Fruit fly (Drosophila melanogaster) whole organism, pupa: ENCODE results near the gene Tbcd.
A peak's percentile ranks its signal among the peaks of the same experiment; 100 is the strongest.

Experiments
- CG12605 ChIP-seq: fragments of 200-800 bp; sonication (Bioruptor generic); IDR thresholded peaks from 2 replicates; pipeline ENCODE4 v1.3.6; 2022; ENCODE audit warnings: missing biosample characterization, missing genetic modification characterization
- CG13204 ChIP-seq: fragments of 200-800 bp; sonication (Bioruptor generic); optimal IDR thresholded peaks from 2 replicates; lab custom pipeline; 2018; ENCODE audit warnings: missing biosample characterization, mild to moderate bottlenecking, missing genetic modification characterization, moderate library complexity
- CG14655 ChIP-seq: fragments of 200-800 bp; sonication (Bioruptor generic); optimal IDR thresholded peaks from 3 replicates; lab custom pipeline; 2017; ENCODE audit warnings: mild to moderate bottlenecking, missing biosample characterization, missing genetic modification reagents, missing genetic modification characterization
- CG15710 ChIP-seq: fragments of 200-800 bp; sonication (Bioruptor generic); optimal IDR thresholded peaks from 2 replicates; lab custom pipeline; 2018; ENCODE audit warnings: missing biosample characterization, mild to moderate bottlenecking, missing genetic modification characterization, moderate library complexity
- CG34367 ChIP-seq: fragments of 200-800 bp; sonication (Bioruptor generic); optimal IDR thresholded peaks from 2 replicates; lab custom pipeline; 2018; ENCODE audit warnings: missing biosample characterization, mild to moderate bottlenecking, missing genetic modification characterization
- CG8159 ChIP-seq: fragments of 200-800 bp; sonication (Bioruptor generic); optimal IDR thresholded peaks from 3 replicates; lab custom pipeline; 2018; ENCODE audit warnings: missing biosample characterization, mild to moderate bottlenecking, missing genetic modification characterization, moderate library complexity
- D1 ChIP-seq: fragments of 200-800 bp; sonication (Bioruptor generic); optimal IDR thresholded peaks from 2 replicates; lab custom pipeline; 2018; ENCODE audit warnings: missing biosample characterization, mild to moderate bottlenecking, missing genetic modification characterization, moderate library complexity
- EcR ChIP-seq: fragments of 200-800 bp; sonication (Bioruptor generic); optimal IDR thresholded peaks from 3 replicates; lab custom pipeline; 2019; ENCODE audit warnings: missing biosample characterization, missing genetic modification characterization, mild to moderate bottlenecking, moderate library complexity, missing genetic modification reagents
- Ets98B ChIP-seq: fragments of 200-800 bp; sonication (Bioruptor generic); IDR thresholded peaks from 2 replicates; pipeline ENCODE4 v1.3.6; 2022; ENCODE audit warnings: missing biosample characterization, missing genetic modification characterization
- Pif1A ChIP-seq: fragments of 200-800 bp; sonication (Bioruptor generic); optimal IDR thresholded peaks from 3 replicates; lab custom pipeline; 2016; ENCODE audit warnings: missing biosample characterization, missing genetic modification characterization
- Snoo ChIP-seq: fragments of 200-800 bp; sonication (Bioruptor generic); optimal IDR thresholded peaks from 3 replicates; lab custom pipeline; 2017; ENCODE audit warnings: missing biosample characterization, mild to moderate bottlenecking, missing genetic modification characterization, inconsistent platforms
- fd96Ca ChIP-seq: fragments of 200-800 bp; sonication (Bioruptor generic); IDR thresholded peaks from 3 replicates; pipeline ENCODE4 v1.3.6; 2022; ENCODE audit warnings: missing biosample characterization, missing genetic modification characterization
- gl ChIP-seq: fragments of 200-800 bp; sonication (Bioruptor generic); optimal IDR thresholded peaks from 2 replicates; lab custom pipeline; 2018; ENCODE audit warnings: missing biosample characterization, mild to moderate bottlenecking, missing genetic modification characterization
- rn ChIP-seq: fragments of 200-800 bp; sonication (Bioruptor generic); IDR thresholded peaks from 2 replicates; pipeline ENCODE4 v1.3.6; 2022; ENCODE audit warnings: missing biosample characterization, missing genetic modification characterization

DNA sequence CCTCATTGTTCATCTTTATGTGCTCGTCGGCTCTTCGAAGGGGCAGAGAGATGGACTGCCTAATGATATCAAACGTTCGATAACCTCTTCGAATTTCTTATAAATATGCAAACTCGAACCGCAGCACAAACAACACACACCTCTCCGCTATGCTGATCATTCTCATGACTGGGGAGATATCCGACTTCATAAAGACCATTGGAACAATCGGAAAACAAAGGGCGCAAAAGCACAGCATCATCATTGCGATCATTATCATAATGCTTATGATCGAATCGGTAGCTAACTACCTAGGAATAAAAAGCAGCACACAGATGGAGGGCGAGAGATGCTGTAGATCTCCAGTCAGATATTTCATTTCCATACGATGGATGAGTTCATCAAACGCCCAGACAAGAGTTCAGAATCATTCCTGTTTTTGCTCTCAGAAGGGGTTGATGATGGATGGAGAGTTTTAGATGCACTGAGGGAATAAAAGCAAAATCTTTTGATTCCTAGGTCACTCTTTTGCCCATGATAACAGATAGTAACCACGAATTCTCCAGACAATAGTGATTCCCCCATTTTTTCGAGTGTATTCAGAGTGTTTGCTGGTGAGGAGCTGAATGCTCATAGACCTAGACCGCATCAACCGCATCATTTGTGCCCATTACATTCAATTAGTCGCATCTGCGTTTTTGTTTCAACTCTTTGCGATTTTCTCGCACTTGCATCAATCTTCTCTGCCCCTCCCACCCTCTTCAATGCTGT, 19.8 kb downstream of the Tbcd start:
- TF ChIP-seq rn (no peak), CG34367 (tag; lab: Kevin White, UChicago) (no peak), CG15710 (tag; lab: Kevin White, UChicago) (peak; percentile 7), gl (tag; lab: Kevin White, UChicago) (no peak), CG12605 (GFP tag; lab: Robert Waterston, UW) (no peak; the same call in 1 of the 2 replicates), EcR (GFP tag; lab: Kevin White, UChicago) (no peak), CG13204 (GFP tag; lab: Kevin White, UChicago) (no peak), Snoo (tag; lab: Kevin White, UChicago) (no peak), Ets98B (GFP tag; lab: Robert Waterston, UW) (no peak), Pif1A (GFP tag; lab: Kevin White, UChicago) (no peak), fd96Ca (no peak), CG14655 (GFP tag; lab: Kevin White, UChicago) (peak; percentile 44), D1 (tag; lab: Kevin White, UChicago) (no peak), CG8159 (tag; lab: Kevin White, UChicago) (peak; percentile 3)
